Fruit fly (Drosophila melanogaster) whole organism, embryonic: ENCODE results near the gene Gr64d.

ENCODE experiments used
- ATbp ChIP-seq: fragments of 200-800 bp; sonication (Bioruptor generic); optimal IDR thresholded peaks from 2 replicates; lab custom pipeline; 2017; ENCODE audit warnings: missing biosample characterization, mild to moderate bottlenecking, missing genetic modification characterization, missing genetic modification reagents
- Adf1 ChIP-seq: fragments of 200-800 bp; sonication (Bioruptor generic); IDR thresholded peaks from 2 replicates; pipeline ENCODE4 v1.3.6; 2022; ENCODE audit warnings: missing biosample characterization, missing genetic modification characterization
- Awh ChIP-seq: fragments of 200-800 bp; sonication (Bioruptor generic); IDR thresholded peaks from 2 replicates; pipeline ENCODE4, ENCODE4 v1.3.6; 2022; ENCODE audit warnings: missing biosample characterization, missing genetic modification characterization
- B-H1 ChIP-seq: fragments of 200-800 bp; sonication (Bioruptor generic); IDR thresholded peaks from 3 replicates; pipeline ENCODE4 v1.3.6; 2022; ENCODE audit warnings: missing biosample characterization, missing genetic modification characterization
- CG10543 ChIP-seq: fragments of 200-800 bp; sonication (Bioruptor generic); optimal IDR thresholded peaks from 3 replicates; lab custom pipeline; 2017; ENCODE audit warnings: missing biosample characterization, mild to moderate bottlenecking, missing genetic modification characterization, moderate library complexity
- CG10565 ChIP-seq: fragments of 200-800 bp; sonication (Bioruptor generic); optimal IDR thresholded peaks from 3 replicates; lab custom pipeline; 2016; ENCODE audit warnings: missing biosample characterization, mild to moderate bottlenecking, missing genetic modification characterization
- CG11085 ChIP-seq: fragments of 200-800 bp; sonication (Bioruptor generic); IDR thresholded peaks from 2 replicates; pipeline ENCODE4 v1.3.6; 2022; ENCODE audit warnings: missing biosample characterization, missing genetic modification characterization
- CG12299 ChIP-seq: fragments of 200-800 bp; sonication (Bioruptor generic); optimal IDR thresholded peaks from 2 replicates; lab custom pipeline; 2018; ENCODE audit warnings: missing biosample characterization, mild to moderate bottlenecking, missing genetic modification characterization
- CG1233 ChIP-seq: fragments of 200-800 bp; sonication (Bioruptor generic); optimal IDR thresholded peaks from 4 replicates; lab custom pipeline; 2018; ENCODE audit warnings: missing biosample characterization, mild to moderate bottlenecking, missing genetic modification characterization
- CG17359 ChIP-seq: fragments of 200-800 bp; sonication (Bioruptor generic); optimal IDR thresholded peaks from 3 replicates; lab custom pipeline; 2018; ENCODE audit warnings: missing biosample characterization, mild to moderate bottlenecking, missing genetic modification characterization, moderate library complexity
- CG17385 ChIP-seq: fragments of 200-800 bp; sonication (Bioruptor generic); optimal IDR thresholded peaks from 3 replicates; lab custom pipeline; 2018; ENCODE audit warnings: missing biosample characterization, mild to moderate bottlenecking, missing genetic modification characterization
- CG18599 ChIP-seq: fragments of 200-800 bp; sonication (Bioruptor generic); optimal IDR thresholded peaks from 3 replicates; lab custom pipeline; 2017; ENCODE audit warnings: missing biosample characterization, missing genetic modification characterization, mild to moderate bottlenecking, moderate library complexity, missing genetic modification reagents
- CG2202 ChIP-seq: fragments of 200-800 bp; sonication (Bioruptor generic); optimal IDR thresholded peaks from 2 replicates; lab custom pipeline; 2018; ENCODE audit warnings: missing biosample characterization, mild to moderate bottlenecking, missing genetic modification characterization
- CG2678 ChIP-seq: fragments of 200-800 bp; sonication (Bioruptor generic); optimal IDR thresholded peaks from 3 replicates; lab custom pipeline; 2019; ENCODE audit warnings: missing biosample characterization, mild to moderate bottlenecking, missing genetic modification characterization, moderate library complexity
- CG30403 ChIP-seq: fragments of 200-800 bp; sonication (Bioruptor generic); optimal IDR thresholded peaks from 3 replicates; lab custom pipeline; 2016; ENCODE audit warnings: missing biosample characterization, missing genetic modification characterization
- CG34376 ChIP-seq: fragments of 200-800 bp; sonication (Bioruptor generic); optimal IDR thresholded peaks from 2 replicates; lab custom pipeline; 2018; ENCODE audit warnings: missing biosample characterization, mild to moderate bottlenecking, missing genetic modification characterization
- CG42726 ChIP-seq: fragments of 200-800 bp; sonication (Bioruptor generic); IDR thresholded peaks from 2 replicates; pipeline ENCODE4 v1.3.6; 2022; ENCODE audit warnings: missing biosample characterization, missing genetic modification characterization; ENCODE audit not compliant: partially characterized antibody
- CG4328 ChIP-seq: fragments of 200-800 bp; sonication (Bioruptor generic); optimal IDR thresholded peaks from 3 replicates; lab custom pipeline; 2017; ENCODE audit warnings: missing biosample characterization, missing genetic modification reagents, missing genetic modification characterization
- CG4854 ChIP-seq: fragments of 200-800 bp; sonication (Bioruptor generic); optimal IDR thresholded peaks from 2 replicates; lab custom pipeline; 2016; ENCODE audit warnings: missing biosample characterization, missing genetic modification characterization, inconsistent platforms
- CG6813 ChIP-seq: fragments of 200-800 bp; sonication (Bioruptor generic); optimal IDR thresholded peaks from 2 replicates; lab custom pipeline; 2017; ENCODE audit warnings: missing biosample characterization, missing genetic modification characterization, mild to moderate bottlenecking, moderate library complexity, missing genetic modification reagents
- CG7786 ChIP-seq: fragments of 200-800 bp; sonication (Bioruptor generic); optimal IDR thresholded peaks from 2 replicates; lab custom pipeline; 2016; ENCODE audit warnings: missing biosample characterization, missing genetic modification characterization
- CG9437 ChIP-seq: fragments of 200-800 bp; sonication (Bioruptor generic); optimal IDR thresholded peaks from 2 replicates; lab custom pipeline; 2018; ENCODE audit warnings: missing biosample characterization, mild to moderate bottlenecking, missing genetic modification characterization
- Dip3 ChIP-seq: fragments of 200-800 bp; sonication (Bioruptor generic); optimal IDR thresholded peaks from 3 replicates; lab custom pipeline; 2016; ENCODE audit warnings: missing biosample characterization, missing genetic modification characterization
- Doc2 ChIP-seq: fragments of 200-800 bp; sonication (Bioruptor generic); IDR thresholded peaks from 2 replicates; pipeline ENCODE4 v1.3.6; 2022; ENCODE audit warnings: missing biosample characterization, missing genetic modification characterization
- E2f2 ChIP-seq: fragments of 200-800 bp; sonication (Bioruptor generic); IDR thresholded peaks from 2 replicates; pipeline ENCODE4 v1.3.6; 2022; ENCODE audit warnings: missing biosample characterization, missing genetic modification characterization
- Fer1 ChIP-seq: fragments of 200-800 bp; sonication (Bioruptor generic); optimal IDR thresholded peaks from 2 replicates; lab custom pipeline; 2017; ENCODE audit warnings: missing biosample characterization, mild to moderate bottlenecking, missing genetic modification characterization
- Hmr ChIP-seq: fragments of 200-800 bp; sonication (Bioruptor generic); optimal IDR thresholded peaks from 3 replicates; lab custom pipeline; 2017; ENCODE audit warnings: mild to moderate bottlenecking, missing biosample characterization, missing genetic modification reagents, missing genetic modification characterization
- Hr51 ChIP-seq, 2 experiments: fragments of 200-800 bp; sonication (Bioruptor generic); optimal IDR thresholded peaks; 2 replicates in 1 of 2; 3 replicates in 1 of 2; lab custom pipeline; 2016 to 2018; ENCODE audit warnings: missing biosample characterization in 2 of 2, missing genetic modification characterization in 2 of 2, mild to moderate bottlenecking in 1 of 2, moderate library complexity in 1 of 2
- Neu2 ChIP-seq: fragments of 200-800 bp; sonication (Bioruptor generic); optimal IDR thresholded peaks from 3 replicates; lab custom pipeline; 2016; ENCODE audit warnings: missing biosample characterization, missing genetic modification characterization, borderline replicate concordance
- Nf-YB ChIP-seq: fragments of 200-800 bp; sonication (Bioruptor generic); optimal IDR thresholded peaks from 3 replicates; lab custom pipeline; 2019; ENCODE audit warnings: missing biosample characterization, mild to moderate bottlenecking, missing genetic modification characterization, moderate library complexity
- PHDP ChIP-seq: fragments of 200-800 bp; sonication (Bioruptor generic); optimal IDR thresholded peaks from 3 replicates; lab custom pipeline; 2018; ENCODE audit warnings: missing biosample characterization, mild to moderate bottlenecking, missing genetic modification characterization, moderate library complexity
- bsh ChIP-seq, 2 experiments: fragments of 200-800 bp; sonication (Bioruptor generic); optimal IDR thresholded peaks; 2 replicates each; lab custom pipeline; 2017 to 2018; ENCODE audit warnings: mild to moderate bottlenecking in 2 of 2, missing biosample characterization in 2 of 2, missing genetic modification characterization in 2 of 2, moderate library complexity in 1 of 2
- chinmo ChIP-seq: fragments of 200-800 bp; sonication (Bioruptor generic); IDR thresholded peaks from 4 replicates; pipeline ENCODE4 v1.3.6; 2022; ENCODE audit warnings: missing biosample characterization, missing genetic modification characterization; ENCODE audit not compliant: partially characterized antibody
- ci ChIP-seq: fragments of 200-800 bp; sonication (Bioruptor generic); IDR thresholded peaks from 3 replicates; pipeline ENCODE4 v1.3.6; 2022; ENCODE audit warnings: missing biosample characterization, missing genetic modification characterization
- ftz-f1 ChIP-seq: fragments of 200-800 bp; sonication (Bioruptor generic); optimal IDR thresholded peaks from 2 replicates; lab custom pipeline; 2016; ENCODE audit warnings: missing biosample characterization, missing genetic modification characterization
- hbn ChIP-seq: fragments of 200-800 bp; sonication (Bioruptor generic); IDR thresholded peaks from 2 replicates; pipeline ENCODE4 v1.3.6; 2022; ENCODE audit warnings: missing biosample characterization, missing genetic modification characterization; ENCODE audit not compliant: partially characterized antibody
- nau ChIP-seq: fragments of 200-800 bp; sonication (Bioruptor generic); optimal IDR thresholded peaks from 3 replicates; lab custom pipeline; 2017; ENCODE audit warnings: missing biosample characterization, mild to moderate bottlenecking, missing genetic modification characterization, missing genetic modification reagents
- odd ChIP-seq: fragments of 200-800 bp; sonication (Bioruptor generic); optimal IDR thresholded peaks from 2 replicates; lab custom pipeline; 2017; ENCODE audit warnings: missing biosample characterization, mild to moderate bottlenecking, missing genetic modification characterization
- org-1 ChIP-seq: fragments of 200-800 bp; sonication (Bioruptor generic); optimal IDR thresholded peaks from 2 replicates; lab custom pipeline; 2017; ENCODE audit warnings: missing biosample characterization, missing genetic modification characterization
- otp ChIP-seq: fragments of 200-800 bp; sonication (Bioruptor generic); IDR thresholded peaks from 3 replicates; pipeline ENCODE4, ENCODE4 v1.3.6; 2022; ENCODE audit warnings: missing biosample characterization, missing genetic modification characterization
- p53 ChIP-seq: fragments of 200-800 bp; sonication (Bioruptor generic); optimal IDR thresholded peaks from 2 replicates; lab custom pipeline; 2016; ENCODE audit warnings: missing biosample characterization, missing genetic modification characterization
- rib ChIP-seq: fragments of 200-800 bp; sonication (Bioruptor generic); IDR thresholded peaks from 2 replicates; pipeline ENCODE4 v1.3.6; 2022; ENCODE audit warnings: missing biosample characterization, missing genetic modification characterization
- slbo ChIP-seq: fragments of 200-800 bp; sonication (Bioruptor generic); IDR thresholded peaks from 2 replicates; pipeline ENCODE4 v1.3.6; 2022; ENCODE audit warnings: missing biosample characterization, missing genetic modification characterization
- sna ChIP-seq: fragments of 200-800 bp; sonication (Bioruptor generic); IDR thresholded peaks from 2 replicates; pipeline ENCODE4 v1.3.6; 2022; ENCODE audit warnings: missing biosample characterization, missing genetic modification characterization; ENCODE audit not compliant: partially characterized antibody
- sob ChIP-seq: fragments of 200-800 bp; sonication (Bioruptor generic); IDR thresholded peaks from 2 replicates; pipeline ENCODE4 v1.3.6; 2022; ENCODE audit warnings: missing biosample characterization, missing genetic modification characterization
- tio ChIP-seq: fragments of 200-800 bp; sonication (Bioruptor generic); optimal IDR thresholded peaks from 2 replicates; lab custom pipeline; 2017; ENCODE audit warnings: missing biosample characterization, missing genetic modification characterization, inconsistent platforms
- tx ChIP-seq: fragments of 200-800 bp; sonication (Bioruptor generic); optimal IDR thresholded peaks from 2 replicates; lab custom pipeline; 2016; ENCODE audit warnings: missing biosample characterization, missing genetic modification characterization
- unpg ChIP-seq: fragments of 200-800 bp; sonication (Bioruptor generic); optimal IDR thresholded peaks from 3 replicates; lab custom pipeline; 2018; ENCODE audit warnings: missing biosample characterization, mild to moderate bottlenecking, missing genetic modification characterization, moderate library complexity

Gene Gr64d

DNA sequence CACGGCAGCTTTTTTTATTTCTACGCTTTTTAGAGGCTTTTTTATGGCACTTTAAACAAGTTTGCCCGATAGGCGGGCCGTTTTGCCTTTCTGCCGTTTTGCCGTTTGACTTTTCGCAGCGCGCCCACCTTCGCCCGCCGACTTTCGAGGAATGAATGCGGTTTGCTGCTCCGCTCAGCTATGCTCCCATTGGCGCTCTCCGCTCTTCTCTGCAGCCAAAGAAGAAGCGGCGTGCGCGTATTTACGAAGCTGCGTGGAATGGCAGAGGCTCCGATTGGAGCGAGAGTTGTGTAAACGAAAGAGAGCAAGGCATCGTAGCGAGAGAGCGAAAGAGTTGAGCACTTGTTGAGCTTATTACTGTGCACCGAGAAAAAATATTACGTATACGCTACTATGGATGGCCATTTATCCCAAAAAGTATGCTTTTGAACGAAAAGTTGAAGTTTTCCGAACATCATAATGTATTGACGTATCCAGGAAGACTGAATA lies 39.7 kb downstream of the Gr64d start, which contains the start of gene wit (continued):
- no peak for TF ChIP-seq Dip3
- peak; percentile 49 for TF ChIP-seq CG18599 (GFP tag; lab: Kevin White, UChicago)
- peak; percentile 97 for TF ChIP-seq chinmo (GFP tag; lab: Robert Waterston, UW)
- TF ChIP-seq CG17359: peak; percentile 16
- TF ChIP-seq odd (GFP tag; lab: Kevin White, UChicago): peak; percentile 45
- no peak for TF ChIP-seq CG10565 (GFP tag; lab: Kevin White, UChicago)
- peak; percentile 21 for TF ChIP-seq CG2678
- TF ChIP-seq tx (GFP tag; lab: Kevin White, UChicago): no peak
- peak; percentile 50 for TF ChIP-seq Hmr (GFP tag; lab: Kevin White, UChicago)
- peak; percentile 18 for TF ChIP-seq CG4328 (GFP tag; lab: Kevin White, UChicago)
- TF ChIP-seq Hr51 (GFP tag; optimal IDR thresholded peaks at IDR 0.05; lab: Kevin White, UChicago): no peak
- TF ChIP-seq unpg: peak; percentile 6
- peak; percentile 17; the same call in 1 of the 2 replicates for TF ChIP-seq E2f2 (GFP tag; lab: Robert Waterston, UW)
- peak; percentile 56; the same call in 1 of the 2 replicates for TF ChIP-seq rib (GFP tag; lab: Robert Waterston, UW)
- TF ChIP-seq sna (GFP tag; lab: Robert Waterston, UW): peak; percentile 70
- TF ChIP-seq CG17385: peak; percentile 73
- TF ChIP-seq ftz-f1 (GFP tag; lab: Kevin White, UChicago): peak; percentile 6
- peak; percentile 31; the same call in 1 of the 2 replicates for TF ChIP-seq sob
- TF ChIP-seq hbn (GFP tag; lab: Robert Waterston, UW): peak; percentile 44
- peak; percentile 5 for TF ChIP-seq CG4854
- TF ChIP-seq CG2202 (tag; lab: Kevin White, UChicago): no peak
- peak; percentile 31 for TF ChIP-seq org-1 (GFP tag; lab: Kevin White, UChicago)
- TF ChIP-seq otp: peak; percentile 58; the same call in 2 of the 3 replicates
- TF ChIP-seq CG6813: peak; percentile 43
- TF ChIP-seq ci (GFP tag; lab: Robert Waterston, UW): peak; percentile 72; the same call in 2 of the 3 replicates
- TF ChIP-seq tio (GFP tag; lab: Kevin White, UChicago): no peak
- TF ChIP-seq p53: no peak
- TF ChIP-seq bsh (GFP tag; optimal IDR thresholded peaks at IDR 0.05; lab: Kevin White, UChicago): peak in 1 of 2 experiments; percentile 31
- peak; percentile 21 for TF ChIP-seq CG12299 (tag; lab: Kevin White, UChicago)
- TF ChIP-seq CG42726 (GFP tag; lab: Robert Waterston, UW): 0 out of 2 replicates have a peak, but pooled peaks have one; percentile 16
- peak; percentile 43 for TF ChIP-seq CG34376
- peak; percentile 62; the same call in 1 of the 2 replicates for TF ChIP-seq Awh
- TF ChIP-seq CG10543 (GFP tag; lab: Kevin White, UChicago): peak; percentile 4
- TF ChIP-seq Adf1 (GFP tag; lab: Robert Waterston, UW): peak; percentile 45; the same call in 1 of the 2 replicates
- TF ChIP-seq nau (GFP tag; lab: Kevin White, UChicago): peak; percentile 41
- TF ChIP-seq CG30403 (GFP tag; lab: Kevin White, UChicago): peak; percentile 36
- no peak for TF ChIP-seq Doc2 (GFP tag; lab: Robert Waterston, UW)
- TF ChIP-seq Nf-YB (GFP tag; lab: Kevin White, UChicago): peak; percentile 41
- no peak for TF ChIP-seq CG11085
- TF ChIP-seq slbo (GFP tag; lab: Robert Waterston, UW): 0 out of 2 replicates have a peak, but pooled peaks have one; percentile 36
- TF ChIP-seq Fer1 (GFP tag; lab: Kevin White, UChicago): peak; percentile 67
- no peak for TF ChIP-seq CG9437 (GFP tag; lab: Kevin White, UChicago)
- TF ChIP-seq B-H1: no peak; the same call in 2 of the 3 replicates
- no peak for TF ChIP-seq CG1233 (GFP tag; lab: Kevin White, UChicago)
- peak; percentile 47 for TF ChIP-seq PHDP (tag; lab: Kevin White, UChicago)
- peak; percentile 19 for TF ChIP-seq ATbp (GFP tag; lab: Kevin White, UChicago)
- peak; percentile 31 for TF ChIP-seq CG7786 (GFP tag; lab: Kevin White, UChicago)
- no peak for TF ChIP-seq Neu2 (GFP tag; lab: Kevin White, UChicago)
